Worm (Caenorhabditis elegans) whole organism, mixed stage, embryonic: Measurements from ENCODE around the gene H28G03.3.

Experiments
- bed-3 ChIP-seq: fragments of 200-800 bp; sonication (Bioruptor generic); optimal IDR thresholded peaks from 3 replicates; lab custom pipeline; 2018; ENCODE audit warnings: mild to moderate bottlenecking, missing genetic modification characterization, moderate library complexity, missing compliant biosample characterization
- ceh-39 ChIP-seq: fragments of 150-350 bp; optimal IDR thresholded peaks from 2 replicates; lab custom pipeline; 2014; ENCODE audit warnings: missing biosample characterization, missing genetic modification characterization
- ceh-43 ChIP-seq: fragments of 200-800 bp; sonication (Bioruptor generic); optimal IDR thresholded peaks from 2 replicates; lab custom pipeline; 2018; ENCODE audit warnings: mild to moderate bottlenecking, missing genetic modification characterization, moderate library complexity, missing compliant biosample characterization
- ceh-83 ChIP-seq: fragments of 200-800 bp; sonication (Bioruptor generic); optimal IDR thresholded peaks from 2 replicates; lab custom pipeline; 2018; ENCODE audit warnings: mild to moderate bottlenecking, missing genetic modification characterization, missing compliant biosample characterization
- ces-1 ChIP-seq: fragments of 150-350 bp; optimal IDR thresholded peaks from 2 replicates; lab custom pipeline; 2014; ENCODE audit warnings: missing biosample characterization, missing genetic modification reagents, missing genetic modification characterization
- cnd-1 ChIP-seq: fragments of 200-800 bp; sonication (Bioruptor generic); optimal IDR thresholded peaks from 2 replicates; lab custom pipeline; 2018; ENCODE audit warnings: mild to moderate bottlenecking, missing genetic modification characterization, missing compliant biosample characterization
- drap-1 ChIP-seq: fragments of 200-800 bp; sonication (Bioruptor generic); optimal IDR thresholded peaks from 3 replicates; lab custom pipeline; 2018; ENCODE audit warnings: mild to moderate bottlenecking, missing genetic modification characterization, missing compliant biosample characterization
- elt-1 ChIP-seq: sonication (generic microtip); optimal IDR thresholded peaks from 2 replicates; lab custom pipeline; 2017; ENCODE audit warnings: missing genetic modification characterization, mild to moderate bottlenecking, missing compliant biosample characterization, antibody characterized with exemption, moderate library complexity, borderline replicate concordance; ENCODE audit not compliant: insufficient read depth
- elt-3 ChIP-seq: fragments of 150-350 bp; optimal IDR thresholded peaks from 2 replicates; lab custom pipeline; 2014; ENCODE audit warnings: missing biosample characterization, missing genetic modification characterization
- flh-1 ChIP-seq: fragments of 200-800 bp; sonication (Bioruptor generic); optimal IDR thresholded peaks from 2 replicates; lab custom pipeline; 2018; ENCODE audit warnings: mild to moderate bottlenecking, missing genetic modification characterization, moderate library complexity, missing compliant biosample characterization
- ham-2 ChIP-seq: fragments of 200-800 bp; sonication (Bioruptor generic); optimal IDR thresholded peaks from 2 replicates; lab custom pipeline; 2018; ENCODE audit warnings: mild to moderate bottlenecking, missing genetic modification characterization, missing compliant biosample characterization
- hlh-1 ChIP-seq: fragments of 150-350 bp; optimal IDR thresholded peaks from 2 replicates; lab custom pipeline; 2014; ENCODE audit warnings: missing biosample characterization, missing genetic modification reagents, missing genetic modification characterization
- lin-13 ChIP-seq: fragments of 150-350 bp; optimal IDR thresholded peaks from 2 replicates; lab custom pipeline; 2014; ENCODE audit warnings: missing biosample characterization, missing genetic modification characterization
- lin-32 ChIP-seq: fragments of 200-800 bp; sonication (Bioruptor generic); optimal IDR thresholded peaks from 2 replicates; lab custom pipeline; 2018; ENCODE audit warnings: mild to moderate bottlenecking, missing genetic modification characterization, missing compliant biosample characterization
- lsy-2 ChIP-seq: fragments of 150-350 bp; optimal IDR thresholded peaks from 2 replicates; lab custom pipeline; 2014; ENCODE audit warnings: missing biosample characterization, missing genetic modification characterization
- mab-5 ChIP-seq: fragments of 150-350 bp; optimal IDR thresholded peaks from 2 replicates; lab custom pipeline; 2014; ENCODE audit warnings: missing biosample characterization, missing genetic modification characterization
- mep-1 ChIP-seq: fragments of 150-350 bp; optimal IDR thresholded peaks from 2 replicates; lab custom pipeline; 2017; ENCODE audit warnings: missing biosample characterization, missing genetic modification reagents, missing genetic modification characterization, inconsistent platforms
- nhr-12 ChIP-seq: fragments of 150-350 bp; optimal IDR thresholded peaks from 2 replicates; lab custom pipeline; 2014; ENCODE audit warnings: missing biosample characterization, missing genetic modification characterization
- nhr-2 ChIP-seq: fragments of 150-350 bp; optimal IDR thresholded peaks from 2 replicates; lab custom pipeline; 2014; ENCODE audit warnings: missing biosample characterization, missing genetic modification characterization
- nhr-237 ChIP-seq: fragments of 150-350 bp; optimal IDR thresholded peaks from 2 replicates; lab custom pipeline; 2014; ENCODE audit warnings: missing biosample characterization, missing genetic modification characterization
- nhr-28 ChIP-seq: fragments of 150-350 bp; optimal IDR thresholded peaks from 2 replicates; lab custom pipeline; 2014; ENCODE audit warnings: missing biosample characterization, missing genetic modification characterization
- nhr-76 ChIP-seq: sonication (generic microtip); optimal IDR thresholded peaks from 2 replicates; lab custom pipeline; 2017; ENCODE audit warnings: missing biosample characterization, missing genetic modification characterization
- pha-4 ChIP-seq: fragments of 150-350 bp; optimal IDR thresholded peaks from 2 replicates; lab custom pipeline; 2018; ENCODE audit warnings: missing biosample characterization, missing genetic modification reagents, missing genetic modification characterization
- sem-2 ChIP-seq: fragments of 200-800 bp; sonication (Bioruptor generic); optimal IDR thresholded peaks from 2 replicates; lab custom pipeline; 2018; ENCODE audit warnings: mild to moderate bottlenecking, missing genetic modification characterization, missing compliant biosample characterization
- snpc-4 ChIP-seq: fragments of 150-350 bp; optimal IDR thresholded peaks from 2 replicates; lab custom pipeline; 2014; ENCODE audit warnings: missing biosample characterization, missing genetic modification characterization
- sptf-1 ChIP-seq: sonication (generic microtip); optimal IDR thresholded peaks from 2 replicates; lab custom pipeline; 2017; ENCODE audit warnings: mild to moderate bottlenecking, missing genetic modification characterization, moderate library complexity, missing compliant biosample characterization
- tbx-8 ChIP-seq: fragments of 200-800 bp; sonication (Bioruptor generic); optimal IDR thresholded peaks from 2 replicates; lab custom pipeline; 2018; ENCODE audit warnings: mild to moderate bottlenecking, missing genetic modification characterization, moderate library complexity, missing compliant biosample characterization
- unc-39 ChIP-seq: fragments of 150-350 bp; optimal IDR thresholded peaks from 2 replicates; lab custom pipeline; 2014; ENCODE audit warnings: missing biosample characterization, missing genetic modification characterization
- zip-8 ChIP-seq: fragments of 150-350 bp; optimal IDR thresholded peaks from 2 replicates; lab custom pipeline; 2014; ENCODE audit warnings: missing biosample characterization, missing genetic modification characterization
- ztf-11 ChIP-seq: fragments of 150-350 bp; optimal IDR thresholded peaks from 2 replicates; lab custom pipeline; 2014; ENCODE audit warnings: missing biosample characterization, missing genetic modification characterization

H28G03.3 gene

DNA sequence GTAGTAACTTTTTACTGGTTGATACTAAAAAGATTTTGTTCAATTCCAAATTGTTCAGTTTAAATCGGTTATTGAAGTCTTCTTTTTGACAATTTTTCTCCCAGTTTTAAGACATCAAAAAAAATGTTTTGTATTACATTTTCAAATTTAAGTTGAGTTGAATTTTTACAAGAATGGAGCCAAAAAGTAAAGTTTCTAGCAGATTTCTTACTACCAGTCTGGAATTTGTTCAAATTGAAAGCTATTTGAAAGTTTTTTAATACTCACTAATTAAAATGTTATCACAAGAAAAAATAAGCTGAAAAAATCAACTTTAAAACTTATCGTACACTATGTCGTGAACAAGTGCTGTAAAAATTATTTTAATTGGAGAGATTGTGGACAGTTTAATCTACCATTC lies 36.1 kb downstream of the H28G03.3 start:
- TF ChIP-seq lin-32 (no peak), ztf-11 (tag; lab: Kevin White, UChicago) (no peak), ham-2 (GFP tag; lab: Kevin White, UChicago) (no peak), nhr-28 (no peak), lin-13 (tag; lab: Kevin White, UChicago) (no peak), unc-39 (tag; lab: Kevin White, UChicago) (no peak), nhr-237 (tag; lab: Kevin White, UChicago) (no peak), sptf-1 (tag; lab: Kevin White, UChicago) (no peak), nhr-76 (tag; lab: Kevin White, UChicago) (no peak), bed-3 (GFP tag; lab: Kevin White, UChicago) (no peak), pha-4 (no peak), sem-2 (GFP tag; lab: Kevin White, UChicago) (no peak), nhr-12 (tag; lab: Kevin White, UChicago) (no peak), nhr-2 (no peak), mep-1 (tag; lab: Kevin White, UChicago) (no peak), flh-1 (GFP tag; lab: Kevin White, UChicago) (no peak), cnd-1 (tag; lab: Kevin White, UChicago) (no peak), snpc-4 (no peak)

- TF ChIP-seq mab-5 (tag; lab: Kevin White, UChicago) (no peak), nhr-237 (tag; lab: Kevin White, UChicago) (no peak), unc-39 (tag; lab: Kevin White, UChicago) (no peak), ceh-39 (tag; lab: Kevin White, UChicago) (no peak), drap-1 (GFP tag; lab: Kevin White, UChicago) (no peak), elt-3 (tag; lab: Kevin White, UChicago) (no peak), tbx-8 (no peak), mep-1 (tag; lab: Kevin White, UChicago) (no peak), cnd-1 (tag; lab: Kevin White, UChicago) (no peak), nhr-12 (tag; lab: Kevin White, UChicago) (no peak), ceh-83 (GFP tag; lab: Kevin White, UChicago) (no peak), lsy-2 (no peak), flh-1 (GFP tag; lab: Kevin White, UChicago) (no peak), sem-2 (GFP tag; lab: Kevin White, UChicago) (no peak), sptf-1 (tag; lab: Kevin White, UChicago) (no peak), lin-32 (no peak), ham-2 (GFP tag; lab: Kevin White, UChicago) (no peak), zip-8 (tag; lab: Kevin White, UChicago) (no peak), elt-1 (no peak)
Observed at ce11 chrX:5188977-5189376, 37.2 kb downstream of the H28G03.3 start, which contains the start of gene zig-6. Gene zig-6, minus strand, starts transcription at chrX:5189077.

DNA sequence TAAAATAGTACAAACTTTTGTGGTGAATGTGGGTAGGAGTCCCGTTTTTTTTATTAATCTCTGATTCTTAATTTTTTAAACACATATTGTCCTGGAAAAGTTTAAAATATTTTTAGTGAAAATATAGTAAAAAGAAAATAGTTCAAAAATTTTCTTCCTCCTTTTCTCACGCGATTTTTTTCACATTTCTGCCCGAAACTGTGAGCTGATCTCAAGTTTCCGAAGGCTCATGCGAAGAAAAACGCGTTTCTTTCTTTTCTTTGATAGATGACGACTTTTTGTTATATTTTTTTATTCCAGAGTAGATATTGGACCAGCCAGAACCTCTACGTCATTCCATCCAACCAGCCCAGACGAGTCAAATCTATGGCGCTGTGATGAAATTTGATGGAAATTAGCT lies 42.2 kb downstream of the H28G03.3 start, which contains the start of gene T03G11.9:
T03G11.9 (plus strand) TSS at position 301 of the 400 bp plus-strand sequence.
- TF ChIP-seq elt-1 = no peak
- no peak for TF ChIP-seq ces-1 (GFP tag; lab: Kevin White, UChicago)
- no peak for TF ChIP-seq flh-1 (GFP tag; lab: Kevin White, UChicago)
- TF ChIP-seq bed-3 (GFP tag; lab: Kevin White, UChicago) = no peak
- no peak for TF ChIP-seq mab-5 (tag; lab: Kevin White, UChicago)
- no peak for TF ChIP-seq nhr-12 (tag; lab: Kevin White, UChicago)

- TF ChIP-seq nhr-2 (no peak), tbx-8 (no peak), elt-3 (tag; lab: Kevin White, UChicago) (no peak), snpc-4 (no peak), flh-1 (GFP tag; lab: Kevin White, UChicago) (no peak), ham-2 (GFP tag; lab: Kevin White, UChicago) (no peak), ceh-83 (GFP tag; lab: Kevin White, UChicago) (no peak), elt-1 (no peak), nhr-76 (tag; lab: Kevin White, UChicago) (no peak), ces-1 (GFP tag; lab: Kevin White, UChicago) (no peak), sem-2 (GFP tag; lab: Kevin White, UChicago) (no peak), pha-4 (no peak), ceh-43 (GFP tag; lab: Kevin White, UChicago) (no peak), unc-39 (tag; lab: Kevin White, UChicago) (no peak), mab-5 (tag; lab: Kevin White, UChicago) (no peak), mep-1 (tag; lab: Kevin White, UChicago) (no peak), ceh-39 (tag; lab: Kevin White, UChicago) (no peak), ztf-11 (tag; lab: Kevin White, UChicago) (no peak)
Observed at ce11 chrX:5179874-5180273, 46.3 kb downstream of the H28G03.3 start, which contains the start of gene sru-48. Gene sru-48, plus strand, starts transcription at chrX:5180174.

DNA sequence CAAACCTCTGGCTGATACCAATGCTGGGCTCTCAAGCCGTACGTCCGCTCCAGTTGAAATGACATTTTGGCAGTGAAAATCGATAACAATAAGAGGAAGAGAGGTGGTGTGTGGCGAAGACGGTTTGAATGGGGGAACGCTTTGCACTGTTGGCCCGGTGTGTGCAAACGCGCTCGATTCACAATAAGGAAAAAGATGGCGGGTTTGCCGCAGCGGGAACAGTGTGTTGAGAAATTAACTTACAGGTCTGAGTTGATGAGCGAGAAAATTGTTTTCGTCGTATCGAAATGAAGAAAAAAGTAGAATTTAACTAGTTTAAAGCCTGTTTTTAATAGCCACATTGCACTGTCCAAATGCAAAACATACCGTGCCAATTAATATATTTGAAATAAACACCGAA lies 47.1 kb downstream of the H28G03.3 start, which contains the start of gene metl-9:
metl-9 (minus strand) TSS at position 101 of the 400 bp plus-strand sequence.
- TF ChIP-seq hlh-1 (tag; lab: Kevin White, UChicago) = no peak
- TF ChIP-seq sptf-1 (tag; lab: Kevin White, UChicago) = no peak
- peak; percentile 19 for TF ChIP-seq mep-1 (tag; lab: Kevin White, UChicago)
